Fruit fly (Drosophila melanogaster) Kc167 (cell line): Measurements from ENCODE around the gene CG43051.

Source experiments
- Myc ChIP-seq: fragments of >200 bp; optimal IDR thresholded peaks from 2 replicates; lab custom pipeline; 2017; ENCODE audit warnings: missing external identifiers
- Sin3A ChIP-seq: fragments of >200 bp; optimal IDR thresholded peaks from 2 replicates; lab custom pipeline; 2018; ENCODE audit warnings: missing external identifiers
- insv ChIP-seq: fragments of >200 bp; optimal IDR thresholded peaks from 3 replicates; lab custom pipeline; 2018; ENCODE audit warnings: missing external identifiers
- psq ChIP-seq: fragments of >200 bp; optimal IDR thresholded peaks from 2 replicates; lab custom pipeline; 2017; ENCODE audit warnings: missing external identifiers
- ttk ChIP-seq: sonication (Bioruptor generic); optimal IDR thresholded peaks from 2 replicates; lab custom pipeline; 2017; ENCODE audit warnings: missing external identifiers

- TF ChIP-seq Myc (no peak), ttk (lab: Kevin White, UChicago) (no peak), psq (lab: Kevin White, UChicago) (no peak), insv (no peak), Sin3A (lab: Kevin White, UChicago) (no peak)
Measured at dm6 chr2L:12529029-12529948, 21.6 kb downstream of the CG43051 start.
